Worm (Caenorhabditis elegans): ENCODE measurements around the gene ifo-1.

The ifo-1 gene

ce11 chrIV:7274969-7275548, 51.4 kb downstream of the ifo-1 start:
- TF ChIP-seq F23B12.7 (tag; optimal IDR thresholded peaks at IDR 0.05; ENCODE audit: insufficient read depth) (peak; percentile 39), die-1 (tag; optimal IDR thresholded peaks at IDR 0.05) (peak; percentile 37), rpc-1 (optimal IDR thresholded peaks at IDR 0.05) (peak; percentile 67), rpc-1 (tag; optimal IDR thresholded peaks at IDR 0.05) (peak; percentile 84), madf-6 (GFP tag; IDR thresholded peaks at IDR 0.05) (no peak), Y53F4B.3 (GFP tag; IDR thresholded peaks at IDR 0.05) (no peak), D2030.7 (GFP tag; IDR thresholded peaks at IDR 0.05) (0 out of 2 replicates have a peak, but pooled peaks have one; percentile 32), snpc-1.3 (tag; optimal IDR thresholded peaks at IDR 0.05; ENCODE audit: insufficient read depth) (peak; percentile 29), egrh-3 (GFP tag; IDR thresholded peaks at IDR 0.05) (no peak), ztf-25 (GFP tag; IDR thresholded peaks at IDR 0.05) (0 out of 2 replicates have a peak, but pooled peaks have one; percentile 9), tbp1 (GFP tag; optimal IDR thresholded peaks at IDR 0.05) (peak; percentile 91), attf-3 (GFP tag; conservative IDR thresholded peaks at IDR 0.05) (no peak), rcor-1 (GFP tag; IDR thresholded peaks at IDR 0.05) (no peak), aptf-2 (GFP tag; conservative IDR thresholded peaks at IDR 0.05) (no peak), cebp-1 (GFP tag; IDR thresholded peaks at IDR 0.05) (no peak), cebp-1 (tag; optimal IDR thresholded peaks at IDR 0.05) (no peak), efl-1 (GFP tag; optimal IDR thresholded peaks at IDR 0.05) (no peak), ceh-27 (GFP tag; optimal IDR thresholded peaks at IDR 0.05) (no peak), him-1 (tag; optimal IDR thresholded peaks at IDR 0.05) (peak; percentile 54), snpc-4 (GFP tag; optimal IDR thresholded peaks at IDR 0.05) (peak; percentile 54), snpc-4 (tag; optimal IDR thresholded peaks at IDR 0.05) (peak in 2 of 4 experiments; percentile 57 to 74), sdz-38 (tag; optimal IDR thresholded peaks at IDR 0.05) (no peak), mxl-1 (tag; optimal IDR thresholded peaks at IDR 0.05) (no peak), pbrm-1 (GFP tag; IDR thresholded peaks at IDR 0.05) (no peak), fkh-3 (tag; optimal IDR thresholded peaks at IDR 0.05) (no peak), madf-3 (GFP tag; IDR thresholded peaks at IDR 0.05) (no peak), lsy-27 (tag; optimal IDR thresholded peaks at IDR 0.05; ENCODE audit: borderline replicate concordance, insufficient read depth) (peak; percentile 8), lir-1 (GFP tag; conservative IDR thresholded peaks at IDR 0.05) (no peak), ztf-28 (GFP tag; IDR thresholded peaks at IDR 0.05) (no peak), lin-26 (GFP tag; IDR thresholded peaks at IDR 0.05) (peak; percentile 79; the same call in 1 of the 2 replicates), B0261.1 (tag; optimal IDR thresholded peaks at IDR 0.05) (peak; percentile 63), snpc-1.1 (tag; optimal IDR thresholded peaks at IDR 0.05; ENCODE audit: insufficient read depth) (no peak)

Measured in whole organism, young adult.